Fruit fly (Drosophila melanogaster): Measurements from ENCODE around the gene CG13318.

DNA sequence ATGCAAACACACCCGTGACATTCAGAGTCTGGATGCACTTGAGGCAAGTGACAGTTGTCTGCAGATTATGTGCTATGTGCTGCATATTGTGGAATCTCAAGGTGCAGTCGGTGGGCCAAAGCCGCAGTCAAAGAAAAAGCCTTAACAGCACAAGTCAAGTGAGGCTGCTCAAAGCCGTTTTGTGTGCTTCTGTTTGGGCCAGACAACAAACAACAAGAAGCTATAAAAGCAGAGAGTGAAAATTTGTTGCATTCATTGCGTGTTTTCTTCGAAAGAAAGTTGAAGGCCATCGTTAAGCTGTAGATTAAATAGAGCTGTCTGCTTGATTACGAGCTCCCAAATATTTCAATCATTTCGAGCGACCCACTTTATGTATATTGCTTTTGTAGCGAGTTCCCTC lies 30.6 kb downstream of the CG13318 start:
- TF ChIP-seq Dll (optimal IDR thresholded peaks at IDR 0.05), result no peak
- no peak for TF ChIP-seq pan (optimal IDR thresholded peaks at IDR 0.05)
- TF ChIP-seq CG8478 (optimal IDR thresholded peaks at IDR 0.05), result no peak

Measured in whole organism.